Fruit fly (Drosophila melanogaster) whole organism, embryonic: ENCODE measurements around the gene CG4291.
A peak's percentile ranks its signal among the peaks of the same experiment; 100 is the strongest.

Experiments used
- Abd-B ChIP-seq: fragments of 200-800 bp; sonication (Bioruptor generic); optimal IDR thresholded peaks from 2 replicates; lab custom pipeline; 2018; ENCODE audit warnings: missing biosample characterization, mild to moderate bottlenecking, missing genetic modification characterization, moderate library complexity
- CG10147 ChIP-seq: fragments of 200-800 bp; sonication (Bioruptor generic); optimal IDR thresholded peaks from 2 replicates; lab custom pipeline; 2019; ENCODE audit warnings: missing biosample characterization, mild to moderate bottlenecking, missing genetic modification characterization, moderate library complexity
- CG10321 ChIP-seq: fragments of 200-800 bp; sonication (Bioruptor generic); IDR thresholded peaks from 2 replicates; pipeline ENCODE4 v1.3.6; 2022; ENCODE audit warnings: missing biosample characterization, missing genetic modification characterization
- CG10959 ChIP-seq: fragments of 200-800 bp; sonication (Bioruptor generic); IDR thresholded peaks from 2 replicates; pipeline ENCODE4 v1.3.6; 2022; ENCODE audit warnings: missing biosample characterization, missing genetic modification characterization
- CG11085 ChIP-seq: fragments of 200-800 bp; sonication (Bioruptor generic); IDR thresholded peaks from 2 replicates; pipeline ENCODE4 v1.3.6; 2022; ENCODE audit warnings: missing biosample characterization, missing genetic modification characterization
- CG11247 ChIP-seq: fragments of 200-800 bp; sonication (Bioruptor generic); IDR thresholded peaks from 2 replicates; pipeline ENCODE4 v1.3.6; 2022; ENCODE audit warnings: missing biosample characterization, missing genetic modification characterization
- CG14014 ChIP-seq: fragments of 200-800 bp; sonication (Bioruptor generic); IDR thresholded peaks from 2 replicates; pipeline ENCODE4 v1.3.6; 2022; ENCODE audit warnings: missing biosample characterization, missing genetic modification characterization
- CG1647 ChIP-seq: fragments of 200-800 bp; sonication (Bioruptor generic); optimal IDR thresholded peaks from 3 replicates; lab custom pipeline; 2016; ENCODE audit warnings: missing biosample characterization, missing genetic modification characterization
- CG17361 ChIP-seq: fragments of 200-800 bp; sonication (Bioruptor generic); IDR thresholded peaks from 3 replicates; pipeline ENCODE4 v1.3.6; 2022; ENCODE audit warnings: missing biosample characterization, missing genetic modification characterization
- CG17802 ChIP-seq: fragments of 200-800 bp; sonication (Bioruptor generic); optimal IDR thresholded peaks from 2 replicates; lab custom pipeline; 2018; ENCODE audit warnings: missing biosample characterization, mild to moderate bottlenecking, missing genetic modification characterization, moderate library complexity
- CG18011 ChIP-seq: fragments of 200-800 bp; sonication (Bioruptor generic); optimal IDR thresholded peaks from 2 replicates; lab custom pipeline; 2017; ENCODE audit warnings: missing biosample characterization, missing genetic modification characterization, mild to moderate bottlenecking, moderate library complexity, missing genotype
- CG1832 ChIP-seq: fragments of 200-800 bp; sonication (Bioruptor generic); optimal IDR thresholded peaks from 2 replicates; lab custom pipeline; 2017; ENCODE audit warnings: missing biosample characterization, mild to moderate bottlenecking, missing genetic modification characterization, inconsistent platforms
- CG32772 ChIP-seq: fragments of 200-800 bp; sonication (Bioruptor generic); IDR thresholded peaks from 2 replicates; pipeline ENCODE4 v1.3.6; 2022; ENCODE audit warnings: missing biosample characterization, missing genetic modification characterization
- CG3838 ChIP-seq: fragments of 200-800 bp; sonication (Bioruptor generic); optimal IDR thresholded peaks from 3 replicates; lab custom pipeline; 2016; ENCODE audit warnings: missing biosample characterization, missing genetic modification characterization
- CG4282 ChIP-seq: fragments of 200-800 bp; sonication (Bioruptor generic); optimal IDR thresholded peaks from 2 replicates; lab custom pipeline; 2016; ENCODE audit warnings: missing biosample characterization, missing genetic modification characterization
- CG4730 ChIP-seq: fragments of 200-800 bp; sonication (Bioruptor generic); IDR thresholded peaks from 2 replicates; pipeline ENCODE4 v1.3.6; 2022; ENCODE audit warnings: missing biosample characterization, missing genetic modification characterization
- CG5245 ChIP-seq: fragments of 200-800 bp; sonication (Bioruptor generic); optimal IDR thresholded peaks from 3 replicates; lab custom pipeline; 2016; ENCODE audit warnings: missing biosample characterization, missing genetic modification characterization
- CG8290 ChIP-seq, 3 experiments: fragments of 200-800 bp; sonication (Bioruptor generic); optimal IDR thresholded peaks; 2 replicates each; lab custom pipeline; 2016 to 2019; ENCODE audit warnings: missing biosample characterization in 3 of 3, missing genetic modification characterization in 3 of 3, mild to moderate bottlenecking in 2 of 3, moderate library complexity in 1 of 3
- CG8944 ChIP-seq: fragments of 200-800 bp; sonication (Bioruptor generic); optimal IDR thresholded peaks from 3 replicates; lab custom pipeline; 2016; ENCODE audit warnings: missing biosample characterization, missing genetic modification characterization
- CHES-1-like ChIP-seq: fragments of 200-800 bp; sonication (Bioruptor generic); optimal IDR thresholded peaks from 2 replicates; lab custom pipeline; 2016; ENCODE audit warnings: missing biosample characterization, missing genetic modification characterization
- Camta ChIP-seq: fragments of 200-800 bp; sonication (Bioruptor generic); optimal IDR thresholded peaks from 2 replicates; lab custom pipeline; 2016; ENCODE audit warnings: missing biosample characterization, missing genetic modification characterization
- CoRest ChIP-seq: fragments of 200-800 bp; sonication (Bioruptor generic); optimal IDR thresholded peaks from 3 replicates; lab custom pipeline; 2018; ENCODE audit warnings: missing biosample characterization, mild to moderate bottlenecking, missing genetic modification characterization, moderate library complexity
- Doc2 ChIP-seq: fragments of 200-800 bp; sonication (Bioruptor generic); IDR thresholded peaks from 2 replicates; pipeline ENCODE4 v1.3.6; 2022; ENCODE audit warnings: missing biosample characterization, missing genetic modification characterization
- Hey ChIP-seq: fragments of 200-800 bp; sonication (Bioruptor generic); optimal IDR thresholded peaks from 3 replicates; lab custom pipeline; 2018; ENCODE audit warnings: missing biosample characterization, mild to moderate bottlenecking, missing genetic modification characterization
- MBD-R2 ChIP-seq: fragments of 200-800 bp; sonication (Bioruptor generic); IDR thresholded peaks from 2 replicates; pipeline ENCODE4 v1.3.6; 2022; ENCODE audit warnings: missing biosample characterization, missing genetic modification characterization
- Mad ChIP-seq: fragments of 200-800 bp; sonication (Bioruptor generic); optimal IDR thresholded peaks from 2 replicates; lab custom pipeline; 2016; ENCODE audit warnings: missing biosample characterization, missing genetic modification characterization
- Med ChIP-seq: fragments of 200-800 bp; sonication (Bioruptor generic); peaks from one replicate; lab custom pipeline; 2016; ENCODE audit warnings: missing biosample characterization, missing genetic modification characterization, mild to moderate bottlenecking, inconsistent platforms, moderate library complexity
- NK7.1 ChIP-seq: fragments of 200-800 bp; sonication (Bioruptor generic); optimal IDR thresholded peaks from 3 replicates; lab custom pipeline; 2016; ENCODE audit warnings: missing biosample characterization, missing genetic modification characterization
- Opbp ChIP-seq: fragments of 200-800 bp; sonication (Bioruptor generic); IDR thresholded peaks from 3 replicates; pipeline ENCODE4 v1.3.6; 2022; ENCODE audit warnings: missing biosample characterization, missing genetic modification characterization; ENCODE audit not compliant: partially characterized antibody
- ab ChIP-seq: fragments of 200-800 bp; sonication (Bioruptor generic); optimal IDR thresholded peaks from 2 replicates; lab custom pipeline; 2016; ENCODE audit warnings: missing biosample characterization, missing genetic modification characterization
- cato ChIP-seq: fragments of 200-800 bp; sonication (Bioruptor generic); optimal IDR thresholded peaks from 2 replicates; lab custom pipeline; 2016; ENCODE audit warnings: missing biosample characterization, missing genetic modification characterization, borderline replicate concordance
- cg ChIP-seq: fragments of 200-800 bp; sonication (Bioruptor generic); optimal IDR thresholded peaks from 3 replicates; lab custom pipeline; 2019; ENCODE audit warnings: missing biosample characterization, mild to moderate bottlenecking, missing genetic modification characterization, moderate library complexity
- crc ChIP-seq: fragments of 200-800 bp; sonication (Bioruptor generic); optimal IDR thresholded peaks from 2 replicates; lab custom pipeline; 2016; ENCODE audit warnings: missing biosample characterization, missing genetic modification characterization
- dati ChIP-seq: fragments of 200-800 bp; sonication (Bioruptor generic); IDR thresholded peaks from 2 replicates; pipeline ENCODE4 v1.3.6; 2022; ENCODE audit warnings: missing biosample characterization, missing genetic modification characterization
- dmrt11E ChIP-seq: fragments of 200-800 bp; sonication (Bioruptor generic); optimal IDR thresholded peaks from 3 replicates; lab custom pipeline; 2018; ENCODE audit warnings: missing biosample characterization, mild to moderate bottlenecking, missing genetic modification characterization, moderate library complexity
- eve ChIP-seq, 2 experiments: fragments of >200 bp; optimal IDR thresholded peaks; 2 replicates each; lab custom pipeline; 2017; ENCODE audit warnings: missing biosample characterization in 2 of 2, missing genetic modification characterization in 2 of 2
- fd3F ChIP-seq: fragments of 200-800 bp; sonication (Bioruptor generic); optimal IDR thresholded peaks from 2 replicates; lab custom pipeline; 2018; ENCODE audit warnings: missing biosample characterization, mild to moderate bottlenecking, missing genetic modification characterization, moderate library complexity
- ftz-f1 ChIP-seq: fragments of 200-800 bp; sonication (Bioruptor generic); optimal IDR thresholded peaks from 2 replicates; lab custom pipeline; 2016; ENCODE audit warnings: missing biosample characterization, missing genetic modification characterization
- gfzf ChIP-seq: fragments of 200-800 bp; sonication (Bioruptor generic); optimal IDR thresholded peaks from 2 replicates; lab custom pipeline; 2016; ENCODE audit warnings: missing biosample characterization, mild to moderate bottlenecking, missing genetic modification characterization, moderate library complexity
- jumu ChIP-seq: fragments of 200-800 bp; sonication (Bioruptor generic); optimal IDR thresholded peaks from 3 replicates; lab custom pipeline; 2016; ENCODE audit warnings: missing biosample characterization, missing genetic modification characterization
- lov ChIP-seq, 2 experiments: fragments of 200-800 bp in 1 of 2; fragments of >200 bp in 1 of 2; sonication (Bioruptor generic) in 1 of 2; IDR thresholded peaks in 1 of 2; optimal IDR thresholded peaks in 1 of 2; 2 replicates in 1 of 2; 3 replicates in 1 of 2; pipeline versions ENCODE4 v1.3.6 to Lab custom; 2017 to 2022; ENCODE audit warnings: missing biosample characterization in 1 of 2, missing genetic modification characterization in 1 of 2
- mirr ChIP-seq: fragments of 200-800 bp; sonication (Bioruptor generic); optimal IDR thresholded peaks from 3 replicates; lab custom pipeline; 2018; ENCODE audit warnings: missing biosample characterization, mild to moderate bottlenecking, missing genetic modification characterization
- nau ChIP-seq: fragments of 200-800 bp; sonication (Bioruptor generic); optimal IDR thresholded peaks from 3 replicates; lab custom pipeline; 2017; ENCODE audit warnings: missing biosample characterization, mild to moderate bottlenecking, missing genetic modification characterization, missing genetic modification reagents
- pzg ChIP-seq: fragments of 200-800 bp; sonication (Bioruptor generic); optimal IDR thresholded peaks from 3 replicates; lab custom pipeline; 2018; ENCODE audit warnings: missing biosample characterization, mild to moderate bottlenecking, missing genetic modification characterization, moderate library complexity
- sc ChIP-seq, 3 experiments: fragments of >200 bp in 2 of 3; fragments of 200-800 bp in 1 of 3; sonication (Bioruptor generic) in 1 of 3; optimal IDR thresholded peaks; 2 replicates in 2 of 3; 3 replicates in 1 of 3; lab custom pipeline; 2017; ENCODE audit warnings: mild to moderate bottlenecking in 1 of 3, missing biosample characterization in 1 of 3, missing genetic modification characterization in 1 of 3, missing genetic modification reagents in 1 of 3
- sisA ChIP-seq: fragments of 200-800 bp; sonication (Bioruptor generic); IDR thresholded peaks from 2 replicates; pipeline ENCODE4 v1.3.6; 2022; ENCODE audit warnings: missing biosample characterization, missing genetic modification characterization
- tll ChIP-seq, 2 experiments: fragments of 200-800 bp in 1 of 2; fragments of >200 bp in 1 of 2; sonication (Bioruptor generic) in 1 of 2; optimal IDR thresholded peaks; 2 replicates each; lab custom pipeline; 2017 to 2019; ENCODE audit warnings: missing biosample characterization in 2 of 2, missing genetic modification characterization in 2 of 2, mild to moderate bottlenecking in 1 of 2, moderate library complexity in 1 of 2
- wdn ChIP-seq: fragments of 200-800 bp; sonication (Bioruptor generic); IDR thresholded peaks from 2 replicates; pipeline ENCODE4 v1.3.6; 2022; ENCODE audit warnings: missing biosample characterization, missing genetic modification characterization
- wor ChIP-seq: fragments of 200-800 bp; sonication (Bioruptor generic); IDR thresholded peaks from 2 replicates; pipeline ENCODE4 v1.3.6; 2022; ENCODE audit warnings: missing biosample characterization, missing genetic modification characterization

Gene CG4291

dm6 chr2L:850727-851257 lies 1.7 kb downstream of the CG4291 start, which contains the start of gene drongo (continued):
- peak; percentile 80 for TF ChIP-seq cg (GFP tag; lab: Kevin White, UChicago)
- no peak for TF ChIP-seq Mad (GFP tag; lab: Kevin White, UChicago)
- TF ChIP-seq CHES-1-like: peak; percentile 67
- TF ChIP-seq Doc2 (GFP tag; lab: Robert Waterston, UW): no peak
- TF ChIP-seq CG5245 (GFP tag; lab: Kevin White, UChicago): no peak
- no peak for TF ChIP-seq wor (GFP tag; lab: Robert Waterston, UW)
- TF ChIP-seq CG17361 (GFP tag; lab: Robert Waterston, UW): no peak
- no peak for TF ChIP-seq Abd-B (GFP tag; lab: Kevin White, UChicago)
- peak; percentile 37 for TF ChIP-seq MBD-R2 (GFP tag; lab: Robert Waterston, UW)
- peak; percentile 6 for TF ChIP-seq CG17802
- TF ChIP-seq CG4282 (GFP tag; lab: Kevin White, UChicago): no peak
- TF ChIP-seq CG8290 (GFP tag; optimal IDR thresholded peaks at IDR 0.05; lab: Kevin White, UChicago): peak; percentile 38
- TF ChIP-seq CG8290 (tag; optimal IDR thresholded peaks at IDR 0.05; lab: Kevin White, UChicago): peak; percentile 47 to 85
- TF ChIP-seq CG10147 (GFP tag; lab: Kevin White, UChicago): no peak
- TF ChIP-seq CG11085 (GFP tag; lab: Robert Waterston, UW): no peak
- TF ChIP-seq CG18011 (GFP tag; lab: Kevin White, UChicago): no peak
- TF ChIP-seq CG1647 (GFP tag; lab: Kevin White, UChicago): no peak
- TF ChIP-seq Opbp (GFP tag; lab: Robert Waterston, UW): peak; percentile 75
- no peak for TF ChIP-seq dmrt11E (tag; lab: Kevin White, UChicago)
- TF ChIP-seq CG4730 (GFP tag; lab: Robert Waterston, UW): no peak
- no peak for TF ChIP-seq ab
- TF ChIP-seq gfzf (GFP tag; lab: Kevin White, UChicago): peak; percentile 100
- peak; percentile 64 for TF ChIP-seq mirr (GFP tag; lab: Kevin White, UChicago)
- TF ChIP-seq NK7.1 (GFP tag; lab: Kevin White, UChicago): no peak
- no peak for TF ChIP-seq Hey
- no peak for TF ChIP-seq fd3F
- peak; percentile 38; the same call in 1 of the 2 replicates for TF ChIP-seq CG14014 (GFP tag; lab: Robert Waterston, UW)
- TF ChIP-seq wdn (GFP tag; lab: Robert Waterston, UW): no peak
- TF ChIP-seq CG10959 (GFP tag; lab: Robert Waterston, UW): no peak
- no peak for TF ChIP-seq cato (GFP tag; lab: Kevin White, UChicago)
- no peak for TF ChIP-seq tll (GFP tag; optimal IDR thresholded peaks at IDR 0.05; lab: Kevin White, UChicago)
- TF ChIP-seq CG32772: no peak
- peak; percentile 33; the same call in 1 of the 2 replicates for TF ChIP-seq CG11247 (GFP tag; lab: Robert Waterston, UW)
- no peak for TF ChIP-seq CG3838
- no peak for TF ChIP-seq Camta (GFP tag; lab: Kevin White, UChicago)
- TF ChIP-seq sc (optimal IDR thresholded peaks at IDR 0.05; lab: Kevin White, UChicago): no peak
- TF ChIP-seq sc (GFP tag; optimal IDR thresholded peaks at IDR 0.05; lab: Kevin White, UChicago): no peak
- TF ChIP-seq CG8944 (GFP tag; lab: Kevin White, UChicago): no peak
- TF ChIP-seq lov (optimal IDR thresholded peaks at IDR 0.05; lab: Kevin White, UChicago): no peak
- 0 out of 3 replicates have a peak, but pooled peaks have one; percentile 11 for TF ChIP-seq lov (GFP tag; IDR thresholded peaks at IDR 0.05; lab: Robert Waterston, UW)
- TF ChIP-seq jumu: no peak
- no peak for TF ChIP-seq crc (GFP tag; lab: Kevin White, UChicago)
- peak; percentile 17 for TF ChIP-seq nau (GFP tag; lab: Kevin White, UChicago)
- peak; percentile 9 for TF ChIP-seq ftz-f1 (GFP tag; lab: Kevin White, UChicago)
- no peak for TF ChIP-seq CG10321
- TF ChIP-seq sisA: no peak
- TF ChIP-seq CG1832 (GFP tag; lab: Kevin White, UChicago): no peak
- peak; percentile 98 for TF ChIP-seq pzg (GFP tag; lab: Kevin White, UChicago)
- peak; percentile 90 for TF ChIP-seq Med (GFP tag; lab: Kevin White, UChicago)
- TF ChIP-seq dati (GFP tag; lab: Robert Waterston, UW): no peak
- peak; percentile 23 for TF ChIP-seq CoRest (tag; lab: Kevin White, UChicago)
- no peak for TF ChIP-seq eve (GFP tag; optimal IDR thresholded peaks at IDR 0.05; lab: Kevin White, UChicago)
